Fruit fly (Drosophila melanogaster): Measurements from ENCODE around the gene Trc8.

- TF ChIP-seq ey (GFP tag; optimal IDR thresholded peaks at IDR 0.05) (no peak), h (GFP tag; optimal IDR thresholded peaks at IDR 0.05) (no peak), CG32264 (GFP tag; optimal IDR thresholded peaks at IDR 0.05) (no peak), Hr78 (GFP tag; optimal IDR thresholded peaks at IDR 0.05) (no peak), psq (GFP tag; optimal IDR thresholded peaks at IDR 0.05) (no peak), OdsH (GFP tag; optimal IDR thresholded peaks at IDR 0.05) (no peak), Dfd (GFP tag; optimal IDR thresholded peaks at IDR 0.05) (no peak), usp (GFP tag; optimal IDR thresholded peaks at IDR 0.05) (no peak), rgr (GFP tag; optimal IDR thresholded peaks at IDR 0.05) (no peak), woc (GFP tag; optimal IDR thresholded peaks at IDR 0.05) (no peak)
Measured at dm6 chr3R:29493242-29493944, 10.2 kb downstream of the Trc8 start, which contains the start of the genes CG2310 and Diedel.
